Worm (Caenorhabditis elegans) whole organism, early embryonic: ENCODE measurements around the gene droe-4.

Experiments
- B0310.2 ChIP-seq: sonication (generic microtip); optimal IDR thresholded peaks from 2 replicates; lab custom pipeline; 2016; ENCODE audit warnings: mild to moderate bottlenecking, missing genetic modification characterization, missing compliant biosample characterization
- F13C5.2 ChIP-seq: sonication (generic microtip); optimal IDR thresholded peaks from 2 replicates; lab custom pipeline; 2017; ENCODE audit warnings: mild to moderate bottlenecking, missing genetic modification characterization, inconsistent platforms, missing compliant biosample characterization
- aly-1 ChIP-seq: sonication (generic microtip); optimal IDR thresholded peaks from 2 replicates; lab custom pipeline; 2016; ENCODE audit warnings: missing genetic modification characterization, missing compliant biosample characterization
- ama-1 ChIP-seq: fragments of 150-350 bp; optimal IDR thresholded peaks from 2 replicates; lab custom pipeline; 2014
- ceh-13 ChIP-seq: fragments of 200-800 bp; sonication (Bioruptor generic); optimal IDR thresholded peaks from 2 replicates; lab custom pipeline; 2018; ENCODE audit warnings: mild to moderate bottlenecking, missing genetic modification characterization, missing compliant biosample characterization
- ceh-36 ChIP-seq: sonication (generic microtip); optimal IDR thresholded peaks from 2 replicates; lab custom pipeline; 2016; ENCODE audit warnings: missing genetic modification characterization, inconsistent platforms, missing compliant biosample characterization
- ets-7 ChIP-seq: sonication (generic microtip); optimal IDR thresholded peaks from 2 replicates; lab custom pipeline; 2016; ENCODE audit warnings: missing genotype, missing genetic modification characterization, missing compliant biosample characterization
- flt-1 ChIP-seq: fragments of 200-800 bp; sonication (Bioruptor generic); IDR thresholded peaks from 2 replicates; pipeline ENCODE4 v1.3.6; 2022; ENCODE audit warnings: missing genetic modification characterization, missing compliant biosample characterization
- hmbx-1 ChIP-seq: sonication (generic microtip); optimal IDR thresholded peaks from 2 replicates; lab custom pipeline; 2016; ENCODE audit warnings: mild to moderate bottlenecking, missing genetic modification characterization, missing compliant biosample characterization
- hmg-4 ChIP-seq: fragments of 200-800 bp; sonication (Bioruptor generic); optimal IDR thresholded peaks from 2 replicates; lab custom pipeline; 2018; ENCODE audit warnings: mild to moderate bottlenecking, missing genetic modification characterization, missing compliant biosample characterization
- hnd-1 ChIP-seq: sonication (generic microtip); optimal IDR thresholded peaks from 2 replicates; lab custom pipeline; 2016; ENCODE audit warnings: missing genetic modification characterization, missing compliant biosample characterization
- pes-1 ChIP-seq: fragments of 200-800 bp; sonication (Bioruptor generic); IDR thresholded peaks from 2 replicates; pipeline ENCODE4 v1.3.6; 2022; ENCODE audit warnings: missing genetic modification reagents, missing genetic modification characterization, missing compliant biosample characterization
- scrt-1 ChIP-seq: fragments of 200-800 bp; sonication (Bioruptor generic); IDR thresholded peaks from 2 replicates; pipeline ENCODE4 v1.3.6; 2022; ENCODE audit warnings: missing genetic modification characterization, missing compliant biosample characterization
- sea-1 ChIP-seq: fragments of 200-800 bp; sonication (Bioruptor generic); conservative IDR thresholded peaks from 2 replicates; pipeline ENCODE4 v1.3.6; 2022; ENCODE audit warnings: missing genetic modification characterization, missing compliant biosample characterization
- tbx-11 ChIP-seq: fragments of 200-800 bp; sonication (Bioruptor generic); IDR thresholded peaks from 2 replicates; pipeline ENCODE4 v1.3.6; 2022; ENCODE audit warnings: missing genetic modification characterization, missing compliant biosample characterization
- tbx-37 ChIP-seq: fragments of 200-800 bp; sonication (Bioruptor generic); conservative IDR thresholded peaks from 2 replicates; pipeline ENCODE4 v1.3.6; 2022; ENCODE audit warnings: missing genetic modification reagents, missing genetic modification characterization, missing compliant biosample characterization
- tra-4 ChIP-seq: sonication (generic microtip); optimal IDR thresholded peaks from 2 replicates; lab custom pipeline; 2017; ENCODE audit warnings: missing genetic modification characterization, missing compliant biosample characterization

Gene droe-4

DNA sequence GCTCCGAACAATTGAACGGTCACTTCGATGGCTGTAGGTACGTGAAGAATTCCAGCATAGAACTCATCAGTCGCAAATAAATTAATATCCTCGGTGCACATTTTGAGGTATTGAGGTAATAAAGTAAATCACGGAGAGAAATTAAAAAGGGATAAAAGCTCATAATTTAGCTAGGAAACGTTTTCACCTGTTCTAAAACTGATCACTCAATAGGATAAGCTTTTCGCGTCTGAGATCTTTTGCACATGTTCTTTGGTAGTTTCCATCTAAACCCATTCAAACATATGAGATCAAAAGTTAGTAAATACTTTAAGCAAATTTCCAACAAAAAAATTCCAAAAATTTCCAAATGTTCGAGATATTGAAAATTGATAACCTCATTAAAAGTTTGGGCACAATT, 25.0 kb downstream of the droe-4 start, which contains the start of gene srh-308:
srh-308 (minus strand) TSS at position 101 of the 400 bp plus-strand sequence.
- TF ChIP-seq tbx-11 (GFP tag; lab: Robert Waterston, UW), result no peak
- no peak for TF ChIP-seq sea-1 (GFP tag; lab: Robert Waterston, UW)
- no peak for TF ChIP-seq aly-1 (tag; lab: Kevin White, UChicago)
- TF ChIP-seq ceh-13 (GFP tag; lab: Kevin White, UChicago), result no peak
- TF ChIP-seq flt-1, result no peak
- no peak for TF ChIP-seq hmbx-1 (tag; lab: Kevin White, UChicago)
- TF ChIP-seq hmg-4 (GFP tag; lab: Kevin White, UChicago), result no peak
- TF ChIP-seq B0310.2 (tag; lab: Kevin White, UChicago), result no peak
- no peak for TF ChIP-seq tra-4 (tag; lab: Kevin White, UChicago)
- no peak for TF ChIP-seq ets-7
- TF ChIP-seq tbx-37 (GFP tag; lab: Robert Waterston, UW), result no peak
- TF ChIP-seq ceh-36 (tag; lab: Kevin White, UChicago), result no peak
- no peak for TF ChIP-seq pes-1 (GFP tag; lab: Robert Waterston, UW)
- TF ChIP-seq scrt-1 (GFP tag; lab: Robert Waterston, UW), result no peak
- TF ChIP-seq ama-1, result no peak
- TF ChIP-seq hnd-1 (tag; lab: Kevin White, UChicago), result no peak
- TF ChIP-seq F13C5.2 (tag; lab: Kevin White, UChicago), result no peak

DNA sequence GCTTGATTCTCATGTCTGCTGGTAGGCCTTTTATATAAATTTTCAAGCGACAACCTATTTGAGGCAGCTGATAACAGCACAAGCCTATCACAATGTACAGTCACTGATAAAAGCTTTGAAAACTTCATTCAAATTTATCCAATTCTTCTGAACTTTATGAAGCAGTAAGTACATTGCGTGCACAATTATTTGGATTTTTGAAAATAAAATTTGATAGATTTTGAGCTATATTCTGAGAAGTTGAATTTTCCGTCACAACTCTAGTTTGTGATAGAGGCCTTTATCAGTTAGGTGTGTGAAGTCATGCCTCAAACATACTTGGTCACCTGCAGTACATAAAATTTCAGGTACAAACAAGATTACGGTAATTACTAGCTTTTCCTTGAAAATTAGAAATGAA, 26.2 kb downstream of the droe-4 start, which contains the start of the genes mtl-2 and T08G5.1:
mtl-2 (minus strand) TSS at position 34 of the 400 bp plus-strand sequence.
T08G5.1 (plus strand) TSS at position 127 of the 400 bp plus-strand sequence.
- TF ChIP-seq ceh-13 (GFP tag; lab: Kevin White, UChicago) (no peak), tbx-37 (GFP tag; lab: Robert Waterston, UW) (no peak), hmg-4 (GFP tag; lab: Kevin White, UChicago) (no peak), ets-7 (no peak), aly-1 (tag; lab: Kevin White, UChicago) (no peak), hmbx-1 (tag; lab: Kevin White, UChicago) (no peak), pes-1 (GFP tag; lab: Robert Waterston, UW) (no peak)

DNA sequence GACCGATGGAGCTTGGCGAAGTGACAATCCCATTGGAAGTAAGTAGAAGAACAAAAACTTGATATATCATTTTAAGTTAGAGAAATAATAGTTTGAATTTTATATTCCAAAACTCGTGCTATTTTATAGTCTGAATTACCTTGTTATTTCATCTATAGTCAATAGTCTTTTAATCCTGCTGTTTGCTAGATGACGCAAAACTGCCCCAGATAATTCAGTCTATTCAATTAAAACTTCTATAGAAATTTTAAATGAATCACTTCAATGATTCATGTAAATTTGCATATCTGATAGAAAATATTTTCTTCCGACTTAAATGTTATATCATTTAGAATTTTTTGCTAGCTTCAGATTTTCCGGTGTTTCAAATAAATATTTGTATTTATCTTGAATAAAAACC, 30.6 kb downstream of the droe-4 start, which contains the start of gene T08G5.15:
T08G5.15 (minus strand) TSS at position 101 of the 400 bp plus-strand sequence.
- no peak for TF ChIP-seq tbx-11 (GFP tag; lab: Robert Waterston, UW)
- no peak for TF ChIP-seq hnd-1 (tag; lab: Kevin White, UChicago)
- TF ChIP-seq B0310.2 (tag; lab: Kevin White, UChicago), result no peak

DNA sequence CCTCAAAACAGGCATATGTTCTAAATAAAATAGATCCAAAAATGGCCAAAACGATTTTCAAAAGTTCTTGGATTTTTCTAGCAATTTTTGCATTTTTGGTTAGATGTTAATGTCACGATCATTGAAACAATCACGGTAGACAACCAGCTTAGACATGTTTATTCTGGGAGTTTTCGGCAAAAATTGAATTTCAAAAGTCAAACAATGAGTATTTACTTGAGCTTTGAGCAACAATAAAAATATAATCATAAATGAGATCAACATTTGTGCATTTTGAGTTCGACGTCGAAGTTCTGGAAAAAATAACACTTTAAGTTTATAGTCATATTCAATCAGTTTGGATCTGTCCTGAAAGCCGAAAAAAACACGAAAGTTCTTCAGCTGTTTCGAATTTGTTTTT, 33.7 kb downstream of the droe-4 start, which contains the start of gene T08G5.2:
T08G5.2 (minus strand) TSS at position 101 of the 400 bp plus-strand sequence.
- TF ChIP-seq hmg-4 (GFP tag; lab: Kevin White, UChicago) (no peak), ceh-36 (tag; lab: Kevin White, UChicago) (no peak), ama-1 (no peak), ets-7 (no peak), tbx-11 (GFP tag; lab: Robert Waterston, UW) (no peak), scrt-1 (GFP tag; lab: Robert Waterston, UW) (no peak), hmbx-1 (tag; lab: Kevin White, UChicago) (no peak), hnd-1 (tag; lab: Kevin White, UChicago) (no peak), aly-1 (tag; lab: Kevin White, UChicago) (no peak), flt-1 (no peak), F13C5.2 (tag; lab: Kevin White, UChicago) (no peak)

DNA sequence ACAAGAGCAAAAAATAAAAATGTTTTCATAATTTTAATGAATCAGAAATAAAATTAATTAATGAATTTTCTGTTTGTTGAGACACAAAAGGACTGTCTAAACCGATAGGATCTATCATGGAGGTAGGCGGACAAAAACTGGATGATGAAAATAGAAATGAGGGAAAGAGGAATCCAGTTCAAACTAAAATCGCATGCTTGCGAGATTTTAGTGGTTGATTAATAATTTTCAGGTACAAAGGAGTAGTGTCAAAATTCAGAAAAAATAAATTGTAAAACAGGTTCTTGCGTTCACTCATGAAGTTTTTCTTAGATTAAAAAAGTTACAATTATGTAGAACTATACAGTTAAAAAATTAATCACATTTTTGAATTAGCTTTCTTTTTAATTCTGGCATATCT, 34.9 kb downstream of the droe-4 start, which contains the start of gene T08G5.3:
T08G5.3 (minus strand) TSS at position 101 of the 400 bp plus-strand sequence.
- TF ChIP-seq ama-1 (no peak), B0310.2 (tag; lab: Kevin White, UChicago) (no peak), hmbx-1 (tag; lab: Kevin White, UChicago) (no peak), tbx-11 (GFP tag; lab: Robert Waterston, UW) (no peak), F13C5.2 (tag; lab: Kevin White, UChicago) (no peak), pes-1 (GFP tag; lab: Robert Waterston, UW) (no peak), ceh-36 (tag; lab: Kevin White, UChicago) (no peak), flt-1 (no peak)

DNA sequence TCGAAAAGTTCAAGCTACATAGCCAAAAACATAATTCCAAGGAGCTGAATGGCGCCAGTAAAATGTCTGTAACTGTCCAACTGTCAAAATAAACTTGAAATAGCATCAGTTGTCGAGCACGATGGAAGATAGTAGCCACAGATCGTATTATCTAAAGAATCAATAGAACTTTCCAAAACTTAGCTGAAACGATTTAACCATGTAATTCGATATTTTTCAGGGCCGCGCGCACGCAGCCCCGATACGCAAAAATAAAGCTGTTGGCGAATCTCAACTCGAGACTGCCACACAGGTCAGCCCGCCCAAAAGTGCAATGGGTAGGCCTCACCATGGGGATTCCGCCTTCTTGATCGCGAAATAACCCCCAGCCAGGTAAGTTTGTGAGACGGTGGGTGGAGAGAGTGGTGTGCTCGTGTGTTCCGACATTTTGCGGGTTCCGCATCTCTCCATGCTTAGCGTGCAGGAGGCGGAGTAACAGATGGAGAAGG, 35.8 kb downstream of the droe-4 start:
- TF ChIP-seq hmbx-1 (tag; lab: Kevin White, UChicago) (no peak), tbx-11 (GFP tag; lab: Robert Waterston, UW) (0 out of 2 replicates have a peak, but pooled peaks have one; percentile 32), B0310.2 (tag; lab: Kevin White, UChicago) (peak; percentile 2), hnd-1 (tag; lab: Kevin White, UChicago) (no peak), hmg-4 (GFP tag; lab: Kevin White, UChicago) (peak; percentile 41), pes-1 (GFP tag; lab: Robert Waterston, UW) (no peak), tbx-37 (GFP tag; lab: Robert Waterston, UW) (no peak), ama-1 (peak; percentile 86), sea-1 (GFP tag; lab: Robert Waterston, UW) (peak; percentile 72; the same call in 1 of the 2 replicates), ceh-13 (GFP tag; lab: Kevin White, UChicago) (no peak), ets-7 (no peak), aly-1 (tag; lab: Kevin White, UChicago) (peak; percentile 36)

DNA sequence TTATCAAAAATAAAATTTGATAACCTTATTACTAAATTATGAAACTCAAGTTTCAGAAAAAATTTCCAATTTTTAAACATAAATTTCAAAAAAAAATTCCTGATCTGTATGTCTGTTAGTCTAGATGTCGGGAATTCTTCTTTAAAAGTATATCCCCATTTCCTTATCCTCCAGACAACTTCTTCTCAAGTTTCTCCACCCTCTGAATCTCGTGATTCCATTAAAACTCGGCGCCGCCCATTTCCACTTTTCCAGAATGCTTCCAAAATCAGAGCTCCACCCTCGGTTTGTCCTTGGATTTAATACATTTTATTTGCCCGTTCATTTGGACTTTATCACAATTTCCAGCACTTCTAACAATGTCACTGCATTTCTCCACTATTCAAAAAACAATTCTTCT, 41.2 kb downstream of the droe-4 start, which contains the start of gene ins-10:
ins-10 (plus strand) TSS at position 301 of the 400 bp plus-strand sequence.
- TF ChIP-seq hmg-4 (GFP tag; lab: Kevin White, UChicago) (no peak), tra-4 (tag; lab: Kevin White, UChicago) (no peak), tbx-37 (GFP tag; lab: Robert Waterston, UW) (no peak), F13C5.2 (tag; lab: Kevin White, UChicago) (no peak), hnd-1 (tag; lab: Kevin White, UChicago) (no peak), aly-1 (tag; lab: Kevin White, UChicago) (no peak), ceh-13 (GFP tag; lab: Kevin White, UChicago) (no peak), flt-1 (no peak), sea-1 (GFP tag; lab: Robert Waterston, UW) (no peak)
